Worm (Caenorhabditis elegans): ENCODE results near the gene Y48B6A.5.
A peak's percentile ranks its signal among the peaks of the same experiment; 100 is the strongest.

Gene Y48B6A.5

DNA sequence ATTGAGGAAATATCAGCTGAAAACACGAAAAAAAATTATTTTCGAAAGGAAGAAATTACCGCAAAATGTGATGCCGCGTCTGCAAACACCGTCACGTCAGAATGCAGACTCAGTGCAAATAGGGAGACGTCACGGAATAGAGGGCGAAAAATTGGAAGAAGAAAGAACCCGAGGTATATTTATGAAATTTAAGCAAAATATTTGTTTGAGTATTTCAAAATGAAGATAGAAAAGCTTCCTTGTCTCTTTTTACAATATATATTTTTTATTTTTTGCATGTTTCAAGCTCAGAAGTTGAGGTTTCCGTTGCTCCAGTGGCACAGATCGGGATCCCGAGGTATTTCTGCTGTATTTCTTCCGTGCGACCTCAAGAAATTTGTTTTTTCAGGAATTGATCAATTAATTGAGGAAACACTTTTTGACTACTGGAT is 31.1 kb downstream of the Y48B6A.5 start, which contains the start of gene W03H9.2:
W03H9.2 (minus strand) TSS at position 32 of the 431 bp plus-strand sequence.
- TF ChIP-seq med-1 (GFP tag; optimal IDR thresholded peaks at IDR 0.05; ENCODE audit: insufficient read depth) (no peak), T22C8.4 (GFP tag; IDR thresholded peaks at IDR 0.05) (no peak), tab-1 (GFP tag; IDR thresholded peaks at IDR 0.05) (no peak), ztf-23 (GFP tag; IDR thresholded peaks at IDR 0.05) (peak; percentile 80), cog-1 (tag; optimal IDR thresholded peaks at IDR 0.05) (peak; percentile 92), flt-1 (GFP tag; IDR thresholded peaks at IDR 0.05) (peak; percentile 66), ref-1 (GFP tag; conservative IDR thresholded peaks at IDR 0.05) (no peak), klf-2 (GFP tag; conservative IDR thresholded peaks at IDR 0.05) (peak; percentile 78), ztf-29 (GFP tag; IDR thresholded peaks at IDR 0.05) (0 out of 2 replicates have a peak, but pooled peaks have one; percentile 56)

DNA sequence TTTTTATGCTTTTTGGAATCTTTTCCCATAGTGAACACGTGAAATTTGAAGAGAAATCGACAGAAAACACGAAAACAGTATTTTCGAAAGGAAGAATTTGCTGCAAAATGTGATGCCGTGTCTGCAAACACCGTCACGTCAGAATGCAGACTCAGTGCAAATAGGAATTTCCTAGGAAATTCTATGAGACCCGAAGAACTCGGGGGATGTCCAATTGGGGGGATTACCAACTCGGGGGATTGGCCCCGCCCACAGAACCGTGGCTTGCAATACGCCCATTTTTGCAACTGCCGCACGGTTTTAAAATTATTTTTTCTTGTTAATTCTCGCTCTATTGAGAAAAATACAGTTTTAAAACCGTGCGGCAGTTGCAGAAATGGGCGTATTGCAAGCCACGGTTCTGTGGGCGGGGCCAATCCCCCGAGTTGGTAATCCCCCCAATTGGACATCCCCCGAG is 32.9 kb downstream of the Y48B6A.5 start, which contains the start of gene cacn-1:
cacn-1 (minus strand) TSS at position 51 of the 457 bp plus-strand sequence.
- peak; percentile 27; the same call in 1 of the 2 replicates for TF ChIP-seq ztf-29 (GFP tag; IDR thresholded peaks at IDR 0.05)
- 0 out of 2 replicates have a peak, but pooled peaks have one; percentile 45 for TF ChIP-seq tab-1 (GFP tag; IDR thresholded peaks at IDR 0.05)
- peak; percentile 80 for TF ChIP-seq ztf-23 (GFP tag; IDR thresholded peaks at IDR 0.05)
- 0 out of 2 replicates have a peak, but pooled peaks have one; percentile 43 for TF ChIP-seq klf-2 (GFP tag; conservative IDR thresholded peaks at IDR 0.05)
- 0 out of 2 replicates have a peak, but pooled peaks have one; percentile 9 for TF ChIP-seq flt-1 (GFP tag; IDR thresholded peaks at IDR 0.05)

DNA sequence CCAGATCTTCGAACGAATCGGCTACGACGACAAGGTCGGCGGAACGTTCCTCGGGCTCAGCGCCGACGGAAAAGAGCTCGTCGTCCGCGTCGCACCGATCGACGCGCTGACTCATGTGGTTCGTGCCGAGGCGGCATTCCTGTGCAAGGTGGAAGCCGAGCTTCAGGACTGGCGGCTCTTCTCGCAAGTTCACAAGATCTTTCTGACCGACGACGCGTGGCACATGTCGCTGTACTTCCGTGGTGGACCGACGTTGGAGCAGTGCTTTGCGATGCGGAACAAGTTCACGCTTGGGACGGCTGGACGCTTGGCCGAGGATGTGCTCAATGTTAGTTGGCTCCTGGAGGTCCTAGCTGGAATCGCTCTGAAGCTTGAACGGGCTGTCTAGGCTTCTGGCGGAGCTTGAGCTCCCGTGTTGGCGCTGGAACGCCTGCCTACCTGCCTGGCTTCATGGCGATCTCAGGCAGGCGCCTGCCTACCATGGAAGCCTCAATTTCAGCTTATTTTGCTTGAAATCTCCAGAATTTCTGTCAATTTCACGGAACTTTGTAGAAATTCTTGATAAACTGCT is 36.1 kb downstream of the Y48B6A.5 start:
- TF ChIP-seq ztf-23 (GFP tag; IDR thresholded peaks at IDR 0.05) (no peak), ztf-29 (GFP tag; IDR thresholded peaks at IDR 0.05) (no peak), med-1 (GFP tag; optimal IDR thresholded peaks at IDR 0.05; ENCODE audit: insufficient read depth) (no peak), klf-2 (GFP tag; conservative IDR thresholded peaks at IDR 0.05) (no peak), flt-1 (GFP tag; IDR thresholded peaks at IDR 0.05) (no peak), T22C8.4 (GFP tag; IDR thresholded peaks at IDR 0.05) (no peak), cog-1 (tag; optimal IDR thresholded peaks at IDR 0.05) (no peak), ref-1 (GFP tag; conservative IDR thresholded peaks at IDR 0.05) (no peak), tab-1 (GFP tag; IDR thresholded peaks at IDR 0.05) (no peak)

DNA sequence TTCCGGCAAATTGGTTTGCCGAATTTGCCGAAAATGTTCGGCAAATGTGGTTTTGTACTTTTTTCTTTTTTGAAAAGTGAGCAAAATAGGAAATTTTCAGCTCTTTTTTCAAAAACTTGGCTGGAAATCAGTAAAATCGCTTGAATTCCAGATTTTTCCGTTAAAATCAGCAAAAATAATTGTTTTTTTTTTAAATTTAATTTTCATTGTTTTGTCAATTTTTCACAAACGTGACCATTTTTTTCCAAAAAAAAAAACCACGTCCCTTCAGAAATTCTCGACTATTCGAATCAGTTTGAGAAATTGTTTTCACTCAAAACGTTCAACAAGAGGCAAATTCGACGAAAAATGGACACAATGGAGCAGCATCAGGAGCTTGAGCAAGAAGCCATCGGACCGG is 37.5 kb downstream of the Y48B6A.5 start, which contains the start of gene K09E4.1:
K09E4.1 (plus strand) TSS at position 301 of the 400 bp plus-strand sequence.
- TF ChIP-seq med-1 (GFP tag; optimal IDR thresholded peaks at IDR 0.05; ENCODE audit: insufficient read depth), result no peak

DNA sequence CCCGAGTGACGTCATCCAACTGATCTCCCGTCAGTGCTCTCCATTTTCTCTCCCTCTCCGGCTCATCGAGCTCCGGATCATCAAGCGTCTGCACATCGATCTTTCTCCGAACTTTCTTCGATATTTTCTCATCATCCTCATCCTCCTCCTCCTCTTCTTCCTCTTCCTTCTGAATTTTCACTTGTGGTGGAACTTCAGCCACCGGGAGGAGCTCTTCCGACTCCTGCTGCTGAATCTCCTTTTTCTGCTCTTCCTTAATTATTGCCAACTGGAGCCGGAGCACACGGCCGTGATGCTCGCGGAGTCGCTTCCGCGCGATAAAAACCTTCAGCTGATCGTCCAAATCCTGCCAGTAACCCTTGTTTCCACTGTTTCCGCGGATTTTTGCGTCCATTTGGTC is 38.7 kb downstream of the Y48B6A.5 start:
- TF ChIP-seq ztf-29 (GFP tag; IDR thresholded peaks at IDR 0.05), result no peak
- TF ChIP-seq cog-1 (tag; optimal IDR thresholded peaks at IDR 0.05), result no peak

DNA sequence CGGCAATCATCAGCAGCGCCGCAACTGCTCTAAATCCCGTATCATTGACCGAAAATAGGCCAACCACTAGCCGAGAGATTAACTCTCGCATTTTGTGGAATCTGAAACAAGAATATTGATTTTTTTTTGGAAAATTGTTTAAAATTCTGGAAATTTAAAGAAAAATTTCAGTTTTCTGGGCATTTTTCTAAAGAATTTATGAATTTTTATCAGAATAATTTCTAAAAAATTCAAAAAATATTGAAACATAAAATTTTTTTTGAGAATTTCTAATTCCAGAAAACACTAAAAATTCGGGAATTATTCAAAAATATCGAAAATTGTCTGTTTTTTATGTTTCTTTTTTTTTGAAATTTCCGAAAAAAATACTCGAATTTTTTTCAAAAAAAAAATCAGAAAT is 42.3 kb downstream of the Y48B6A.5 start, which contains the start of gene algn-3:
algn-3 (minus strand) TSS at position 101 of the 400 bp plus-strand sequence.
- TF ChIP-seq tab-1 (GFP tag; IDR thresholded peaks at IDR 0.05) (no peak), klf-2 (GFP tag; conservative IDR thresholded peaks at IDR 0.05) (no peak), ztf-29 (GFP tag; IDR thresholded peaks at IDR 0.05) (no peak), med-1 (GFP tag; optimal IDR thresholded peaks at IDR 0.05; ENCODE audit: insufficient read depth) (no peak), ztf-23 (GFP tag; IDR thresholded peaks at IDR 0.05) (no peak), ref-1 (GFP tag; conservative IDR thresholded peaks at IDR 0.05) (no peak), T22C8.4 (GFP tag; IDR thresholded peaks at IDR 0.05) (no peak), flt-1 (GFP tag; IDR thresholded peaks at IDR 0.05) (no peak), cog-1 (tag; optimal IDR thresholded peaks at IDR 0.05) (no peak)

DNA sequence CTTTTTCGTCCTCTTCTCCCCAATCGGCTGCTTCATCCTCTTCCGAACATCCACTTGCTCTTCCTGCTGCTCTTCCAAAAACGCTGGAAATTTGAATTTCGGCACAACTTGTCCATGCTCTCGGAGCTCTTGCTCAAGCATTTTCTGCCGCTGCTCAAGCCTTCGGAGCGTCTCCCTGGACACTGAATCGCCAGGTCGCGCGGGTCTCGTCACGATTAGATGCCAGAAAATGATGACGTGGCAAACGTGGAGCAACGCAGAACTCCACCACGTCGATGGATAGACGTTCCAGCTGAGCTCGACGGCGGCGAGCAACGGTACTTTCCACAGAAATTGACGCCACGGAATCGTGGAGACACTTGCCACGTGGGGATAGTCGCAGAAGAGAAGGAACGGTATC is 45.8 kb downstream of the Y48B6A.5 start:
- no peak for TF ChIP-seq ztf-29 (GFP tag; IDR thresholded peaks at IDR 0.05)
- no peak for TF ChIP-seq med-1 (GFP tag; optimal IDR thresholded peaks at IDR 0.05; ENCODE audit: insufficient read depth)
- TF ChIP-seq T22C8.4 (GFP tag; IDR thresholded peaks at IDR 0.05), result no peak
- TF ChIP-seq flt-1 (GFP tag; IDR thresholded peaks at IDR 0.05), result no peak
- TF ChIP-seq ref-1 (GFP tag; conservative IDR thresholded peaks at IDR 0.05), result no peak
- no peak for TF ChIP-seq ztf-23 (GFP tag; IDR thresholded peaks at IDR 0.05)
- no peak for TF ChIP-seq cog-1 (tag; optimal IDR thresholded peaks at IDR 0.05)
- TF ChIP-seq klf-2 (GFP tag; conservative IDR thresholded peaks at IDR 0.05), result no peak
- TF ChIP-seq tab-1 (GFP tag; IDR thresholded peaks at IDR 0.05), result no peak

DNA sequence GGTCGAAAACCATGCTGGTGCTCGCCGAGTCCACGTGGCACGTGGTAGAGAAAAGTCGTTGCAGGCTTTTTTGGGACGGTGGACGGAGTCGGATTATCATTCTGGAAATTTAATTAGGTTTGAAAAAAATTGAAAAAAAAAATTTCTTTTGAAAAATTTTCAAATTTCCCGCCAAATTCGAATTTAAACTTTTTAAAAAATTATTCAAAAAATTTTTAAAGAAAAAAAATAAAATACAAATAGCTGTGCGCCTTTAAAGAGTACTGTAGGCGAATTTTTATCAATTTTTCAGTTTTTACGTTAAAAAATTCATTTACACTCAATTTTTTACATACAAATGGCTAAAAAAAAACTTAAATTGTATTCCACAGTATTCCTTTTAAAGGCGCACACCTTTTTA is 48.2 kb downstream of the Y48B6A.5 start, which contains the start of gene K09E4.3:
K09E4.3 (minus strand) TSS at position 101 of the 400 bp plus-strand sequence.
- TF ChIP-seq klf-2 (GFP tag; conservative IDR thresholded peaks at IDR 0.05), result no peak
- TF ChIP-seq ztf-23 (GFP tag; IDR thresholded peaks at IDR 0.05), result no peak
- no peak for TF ChIP-seq flt-1 (GFP tag; IDR thresholded peaks at IDR 0.05)
- TF ChIP-seq med-1 (GFP tag; optimal IDR thresholded peaks at IDR 0.05; ENCODE audit: insufficient read depth), result no peak
- no peak for TF ChIP-seq T22C8.4 (GFP tag; IDR thresholded peaks at IDR 0.05)
- TF ChIP-seq tab-1 (GFP tag; IDR thresholded peaks at IDR 0.05), result no peak
- no peak for TF ChIP-seq cog-1 (tag; optimal IDR thresholded peaks at IDR 0.05)
- no peak for TF ChIP-seq ref-1 (GFP tag; conservative IDR thresholded peaks at IDR 0.05)
- TF ChIP-seq ztf-29 (GFP tag; IDR thresholded peaks at IDR 0.05), result no peak
